Worm (Caenorhabditis elegans) whole organism, mixed stage, embryonic: ENCODE measurements around the gene D1086.2.

Source experiments
- unc-62 ChIP-seq: fragments of 150-350 bp; optimal IDR thresholded peaks from 2 replicates; lab custom pipeline; 2014; ENCODE audit warnings: missing biosample characterization, missing genetic modification reagents, missing genetic modification characterization
- ztf-11 ChIP-seq: fragments of 150-350 bp; optimal IDR thresholded peaks from 2 replicates; lab custom pipeline; 2014; ENCODE audit warnings: missing biosample characterization, missing genetic modification characterization

DNA sequence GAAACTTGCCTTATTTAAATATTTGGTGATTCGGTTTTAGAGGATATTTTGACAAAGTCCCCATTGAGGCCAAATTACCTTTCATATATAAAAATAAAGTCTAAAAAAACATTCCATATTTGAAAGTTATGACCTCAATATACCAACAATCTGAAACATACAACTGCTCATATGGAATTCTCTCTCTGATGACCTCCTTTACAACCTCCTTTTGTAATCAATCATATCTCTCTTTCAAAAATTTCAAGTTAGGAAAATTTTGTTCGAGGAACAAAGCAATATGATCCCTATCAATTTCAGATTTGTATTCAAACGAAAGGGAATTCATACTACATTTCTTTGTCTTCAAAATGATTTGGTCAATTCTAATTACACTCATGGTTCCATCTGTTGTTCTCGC is 19.0 kb downstream of the D1086.2 start, which contains the start of gene D1086.6:
- TF ChIP-seq unc-62 (no peak), ztf-11 (no peak)
